Fruit fly (Drosophila melanogaster) whole organism, wandering third instar larva: Measurements from ENCODE around the gene CG13460.

Experiments used
- GATAd ChIP-seq: sonication (Bioruptor generic); optimal IDR thresholded peaks from 2 replicates; lab custom pipeline; 2016; ENCODE audit warnings: missing biosample characterization, missing genetic modification characterization
- psq ChIP-seq: fragments of 200-800 bp; sonication (Bioruptor generic); optimal IDR thresholded peaks from 3 replicates; lab custom pipeline; 2017; ENCODE audit warnings: missing biosample characterization, mild to moderate bottlenecking, missing genetic modification characterization, moderate library complexity

- TF ChIP-seq psq (no peak), GATAd (GFP tag; lab: Kevin White, UChicago) (no peak)
These were observed 26.8 kb upstream of the CG13460 start for dm6 chr3L:15088285-15088684.
